Worm (Caenorhabditis elegans) whole organism, mixed stage, embryonic: ENCODE data around the gene kcnl-4.
A peak's percentile ranks its signal among the peaks of the same experiment; 100 is the strongest.

ENCODE experiments used
- M03D4.4 ChIP-seq: sonication (generic microtip); optimal IDR thresholded peaks from 2 replicates; lab custom pipeline; 2017; ENCODE audit warnings: mild to moderate bottlenecking, missing genetic modification characterization, missing compliant biosample characterization
- bed-3 ChIP-seq: fragments of 200-800 bp; sonication (Bioruptor generic); optimal IDR thresholded peaks from 3 replicates; lab custom pipeline; 2018; ENCODE audit warnings: mild to moderate bottlenecking, missing genetic modification characterization, moderate library complexity, missing compliant biosample characterization
- blmp-1 ChIP-seq: fragments of 150-350 bp; optimal IDR thresholded peaks from 2 replicates; lab custom pipeline; 2014; ENCODE audit warnings: missing biosample characterization, missing genetic modification characterization
- ceh-43 ChIP-seq: fragments of 200-800 bp; sonication (Bioruptor generic); optimal IDR thresholded peaks from 2 replicates; lab custom pipeline; 2018; ENCODE audit warnings: mild to moderate bottlenecking, missing genetic modification characterization, moderate library complexity, missing compliant biosample characterization
- ceh-83 ChIP-seq: fragments of 200-800 bp; sonication (Bioruptor generic); optimal IDR thresholded peaks from 2 replicates; lab custom pipeline; 2018; ENCODE audit warnings: mild to moderate bottlenecking, missing genetic modification characterization, missing compliant biosample characterization
- ces-1 ChIP-seq: fragments of 150-350 bp; optimal IDR thresholded peaks from 2 replicates; lab custom pipeline; 2014; ENCODE audit warnings: missing biosample characterization, missing genetic modification reagents, missing genetic modification characterization
- cnd-1 ChIP-seq: fragments of 200-800 bp; sonication (Bioruptor generic); optimal IDR thresholded peaks from 2 replicates; lab custom pipeline; 2018; ENCODE audit warnings: mild to moderate bottlenecking, missing genetic modification characterization, missing compliant biosample characterization
- drap-1 ChIP-seq: fragments of 200-800 bp; sonication (Bioruptor generic); optimal IDR thresholded peaks from 3 replicates; lab custom pipeline; 2018; ENCODE audit warnings: mild to moderate bottlenecking, missing genetic modification characterization, missing compliant biosample characterization
- elt-1 ChIP-seq: sonication (generic microtip); optimal IDR thresholded peaks from 2 replicates; lab custom pipeline; 2017; ENCODE audit warnings: missing genetic modification characterization, mild to moderate bottlenecking, missing compliant biosample characterization, antibody characterized with exemption, moderate library complexity, borderline replicate concordance; ENCODE audit not compliant: insufficient read depth
- elt-3 ChIP-seq: fragments of 150-350 bp; optimal IDR thresholded peaks from 2 replicates; lab custom pipeline; 2014; ENCODE audit warnings: missing biosample characterization, missing genetic modification characterization
- flh-1 ChIP-seq: fragments of 200-800 bp; sonication (Bioruptor generic); optimal IDR thresholded peaks from 2 replicates; lab custom pipeline; 2018; ENCODE audit warnings: mild to moderate bottlenecking, missing genetic modification characterization, moderate library complexity, missing compliant biosample characterization
- ham-2 ChIP-seq: fragments of 200-800 bp; sonication (Bioruptor generic); optimal IDR thresholded peaks from 2 replicates; lab custom pipeline; 2018; ENCODE audit warnings: mild to moderate bottlenecking, missing genetic modification characterization, missing compliant biosample characterization
- hlh-1 ChIP-seq: fragments of 150-350 bp; optimal IDR thresholded peaks from 2 replicates; lab custom pipeline; 2014; ENCODE audit warnings: missing biosample characterization, missing genetic modification reagents, missing genetic modification characterization
- lin-13 ChIP-seq: fragments of 150-350 bp; optimal IDR thresholded peaks from 2 replicates; lab custom pipeline; 2014; ENCODE audit warnings: missing biosample characterization, missing genetic modification characterization
- lin-32 ChIP-seq: fragments of 200-800 bp; sonication (Bioruptor generic); optimal IDR thresholded peaks from 2 replicates; lab custom pipeline; 2018; ENCODE audit warnings: mild to moderate bottlenecking, missing genetic modification characterization, missing compliant biosample characterization
- lsy-2 ChIP-seq: fragments of 150-350 bp; optimal IDR thresholded peaks from 2 replicates; lab custom pipeline; 2014; ENCODE audit warnings: missing biosample characterization, missing genetic modification characterization
- mab-5 ChIP-seq: fragments of 150-350 bp; optimal IDR thresholded peaks from 2 replicates; lab custom pipeline; 2014; ENCODE audit warnings: missing biosample characterization, missing genetic modification characterization
- mep-1 ChIP-seq: fragments of 150-350 bp; optimal IDR thresholded peaks from 2 replicates; lab custom pipeline; 2017; ENCODE audit warnings: missing biosample characterization, missing genetic modification reagents, missing genetic modification characterization, inconsistent platforms
- mls-2 ChIP-seq: sonication (generic microtip); optimal IDR thresholded peaks from 2 replicates; lab custom pipeline; 2016; ENCODE audit warnings: mild to moderate bottlenecking, missing genetic modification characterization, moderate library complexity, missing compliant biosample characterization
- nhr-12 ChIP-seq: fragments of 150-350 bp; optimal IDR thresholded peaks from 2 replicates; lab custom pipeline; 2014; ENCODE audit warnings: missing biosample characterization, missing genetic modification characterization
- nhr-2 ChIP-seq: fragments of 150-350 bp; optimal IDR thresholded peaks from 2 replicates; lab custom pipeline; 2014; ENCODE audit warnings: missing biosample characterization, missing genetic modification characterization
- nhr-237 ChIP-seq: fragments of 150-350 bp; optimal IDR thresholded peaks from 2 replicates; lab custom pipeline; 2014; ENCODE audit warnings: missing biosample characterization, missing genetic modification characterization
- nhr-28 ChIP-seq: fragments of 150-350 bp; optimal IDR thresholded peaks from 2 replicates; lab custom pipeline; 2014; ENCODE audit warnings: missing biosample characterization, missing genetic modification characterization
- nhr-76 ChIP-seq: sonication (generic microtip); optimal IDR thresholded peaks from 2 replicates; lab custom pipeline; 2017; ENCODE audit warnings: missing biosample characterization, missing genetic modification characterization
- pha-4 ChIP-seq: fragments of 150-350 bp; optimal IDR thresholded peaks from 2 replicates; lab custom pipeline; 2018; ENCODE audit warnings: missing biosample characterization, missing genetic modification reagents, missing genetic modification characterization
- sem-2 ChIP-seq: fragments of 200-800 bp; sonication (Bioruptor generic); optimal IDR thresholded peaks from 2 replicates; lab custom pipeline; 2018; ENCODE audit warnings: mild to moderate bottlenecking, missing genetic modification characterization, missing compliant biosample characterization
- snpc-4 ChIP-seq: fragments of 150-350 bp; optimal IDR thresholded peaks from 2 replicates; lab custom pipeline; 2014; ENCODE audit warnings: missing biosample characterization, missing genetic modification characterization
- sptf-1 ChIP-seq: sonication (generic microtip); optimal IDR thresholded peaks from 2 replicates; lab custom pipeline; 2017; ENCODE audit warnings: mild to moderate bottlenecking, missing genetic modification characterization, moderate library complexity, missing compliant biosample characterization
- tbx-8 ChIP-seq: fragments of 200-800 bp; sonication (Bioruptor generic); optimal IDR thresholded peaks from 2 replicates; lab custom pipeline; 2018; ENCODE audit warnings: mild to moderate bottlenecking, missing genetic modification characterization, moderate library complexity, missing compliant biosample characterization
- unc-120 ChIP-seq: sonication (generic microtip); optimal IDR thresholded peaks from 2 replicates; lab custom pipeline; 2017; ENCODE audit warnings: missing genetic modification characterization, missing compliant biosample characterization; ENCODE audit not compliant: poor library complexity, severe bottlenecking
- unc-39 ChIP-seq: fragments of 150-350 bp; optimal IDR thresholded peaks from 2 replicates; lab custom pipeline; 2014; ENCODE audit warnings: missing biosample characterization, missing genetic modification characterization
- unc-62 ChIP-seq: fragments of 150-350 bp; optimal IDR thresholded peaks from 2 replicates; lab custom pipeline; 2014; ENCODE audit warnings: missing biosample characterization, missing genetic modification reagents, missing genetic modification characterization
- zip-8 ChIP-seq: fragments of 150-350 bp; optimal IDR thresholded peaks from 2 replicates; lab custom pipeline; 2014; ENCODE audit warnings: missing biosample characterization, missing genetic modification characterization
- ztf-11 ChIP-seq: fragments of 150-350 bp; optimal IDR thresholded peaks from 2 replicates; lab custom pipeline; 2014; ENCODE audit warnings: missing biosample characterization, missing genetic modification characterization

The kcnl-4 gene

ce11 chrV:14518010-14518409, 12.9 kb upstream of the kcnl-4 start, which contains the start of gene R02D5.6:
Gene R02D5.6 (minus strand): TSS chrV:14518110.
- no peak for TF ChIP-seq zip-8
- no peak for TF ChIP-seq sptf-1 (tag; lab: Kevin White, UChicago)
- TF ChIP-seq hlh-1 (tag; lab: Kevin White, UChicago) = no peak
- no peak for TF ChIP-seq M03D4.4
- TF ChIP-seq mep-1 (tag; lab: Kevin White, UChicago) = no peak
- no peak for TF ChIP-seq lsy-2 (tag; lab: Kevin White, UChicago)
- TF ChIP-seq tbx-8 (GFP tag; lab: Kevin White, UChicago) = no peak
- TF ChIP-seq nhr-76 (tag; lab: Kevin White, UChicago) = no peak

- TF ChIP-seq ham-2 (GFP tag; lab: Kevin White, UChicago) (no peak), unc-39 (tag; lab: Kevin White, UChicago) (no peak), tbx-8 (GFP tag; lab: Kevin White, UChicago) (no peak), sem-2 (no peak), elt-3 (no peak), mls-2 (tag; lab: Kevin White, UChicago) (no peak), nhr-2 (no peak), lsy-2 (tag; lab: Kevin White, UChicago) (no peak), hlh-1 (tag; lab: Kevin White, UChicago) (no peak), mab-5 (tag; lab: Kevin White, UChicago) (no peak), lin-32 (GFP tag; lab: Kevin White, UChicago) (no peak), zip-8 (no peak), M03D4.4 (no peak), nhr-12 (tag; lab: Kevin White, UChicago) (no peak), nhr-28 (no peak), nhr-237 (tag; lab: Kevin White, UChicago) (no peak), ceh-43 (GFP tag; lab: Kevin White, UChicago) (no peak), mep-1 (tag; lab: Kevin White, UChicago) (no peak)
Observed at ce11 chrV:14519268-14519667, 11.6 kb upstream of the kcnl-4 start, which contains the start of gene R02D5.8. Gene R02D5.8 (minus strand): TSS chrV:14519368.

- TF ChIP-seq ham-2 (GFP tag; lab: Kevin White, UChicago) = no peak
- no peak for TF ChIP-seq tbx-8 (GFP tag; lab: Kevin White, UChicago)
- no peak for TF ChIP-seq ces-1 (GFP tag; lab: Kevin White, UChicago)
- no peak for TF ChIP-seq lin-13 (tag; lab: Kevin White, UChicago)
- TF ChIP-seq mab-5 (tag; lab: Kevin White, UChicago) = no peak
- no peak for TF ChIP-seq mep-1 (tag; lab: Kevin White, UChicago)
- TF ChIP-seq unc-62 (GFP tag; lab: Kevin White, UChicago) = no peak
- no peak for TF ChIP-seq sem-2
Observed at ce11 chrV:14521000-14521399, 9.9 kb upstream of the kcnl-4 start, which contains the start of gene C53A5.17. Gene C53A5.17 (minus strand): TSS chrV:14521100.

- TF ChIP-seq nhr-2 (no peak), bed-3 (no peak), lin-32 (GFP tag; lab: Kevin White, UChicago) (no peak), unc-39 (tag; lab: Kevin White, UChicago) (no peak)
- TF ChIP-seq, all 35 proteins: peak for 0
Observed at ce11 chrV:14522514-14522913, 8.4 kb upstream of the kcnl-4 start, which contains the start of gene C53A5.16. Gene C53A5.16 (minus strand): TSS chrV:14522614.

ce11 chrV:14523105-14523504, 7.8 kb upstream of the kcnl-4 start, which contains the start of gene C53A5.2:
Gene C53A5.2 (minus strand): TSS chrV:14523205.
- TF ChIP-seq blmp-1 (tag; lab: Kevin White, UChicago) (no peak), unc-62 (GFP tag; lab: Kevin White, UChicago) (no peak), tbx-8 (GFP tag; lab: Kevin White, UChicago) (no peak), flh-1 (GFP tag; lab: Kevin White, UChicago) (no peak), unc-120 (tag; lab: Kevin White, UChicago) (no peak), nhr-237 (tag; lab: Kevin White, UChicago) (no peak), unc-39 (tag; lab: Kevin White, UChicago) (no peak)

ce11 chrV:14523788-14524582, 6.9 kb upstream of the kcnl-4 start, which contains the start of gene ril-1:
Gene ril-1 (minus strand): TSS chrV:14524129.
- TF ChIP-seq hlh-1 (tag; lab: Kevin White, UChicago) (peak; percentile 23), pha-4 (tag; lab: Kevin White, UChicago) (no peak), unc-120 (tag; lab: Kevin White, UChicago) (peak; percentile 37), drap-1 (GFP tag; lab: Kevin White, UChicago) (peak; percentile 73), tbx-8 (GFP tag; lab: Kevin White, UChicago) (peak; percentile 20), flh-1 (GFP tag; lab: Kevin White, UChicago) (peak; percentile 1), snpc-4 (no peak), lsy-2 (tag; lab: Kevin White, UChicago) (peak; percentile 58), unc-62 (GFP tag; lab: Kevin White, UChicago) (no peak), mep-1 (tag; lab: Kevin White, UChicago) (peak; percentile 19), unc-39 (tag; lab: Kevin White, UChicago) (no peak), cnd-1 (tag; lab: Kevin White, UChicago) (peak; percentile 28), sptf-1 (tag; lab: Kevin White, UChicago) (peak; percentile 58), bed-3 (no peak), ztf-11 (no peak), zip-8 (no peak), M03D4.4 (peak; percentile 63), blmp-1 (tag; lab: Kevin White, UChicago) (peak; percentile 1), ceh-43 (GFP tag; lab: Kevin White, UChicago) (peak; percentile 52), ceh-83 (no peak), ces-1 (GFP tag; lab: Kevin White, UChicago) (no peak), elt-1 (tag; lab: Kevin White, UChicago) (peak; percentile 14), lin-13 (tag; lab: Kevin White, UChicago) (no peak)
